Worm (Caenorhabditis elegans): ENCODE data around the gene parg-1.
A peak's percentile ranks its signal among the peaks of the same experiment; 100 is the strongest.

ce11 chrIV:8786654-8787053, 40.6 kb downstream of the parg-1 start, which contains the start of gene C33D9.8:
- TF ChIP-seq skn-1 (tag; optimal IDR thresholded peaks at IDR 0.05) (no peak), ztf-4 (tag; optimal IDR thresholded peaks at IDR 0.05) (no peak), rnt-1 (tag; optimal IDR thresholded peaks at IDR 0.05) (peak; percentile 41), unc-62 (GFP tag; optimal IDR thresholded peaks at IDR 0.05) (no peak), ets-5 (GFP tag; IDR thresholded peaks at IDR 0.05) (no peak), C16A3.4 (tag; optimal IDR thresholded peaks at IDR 0.05) (no peak), irx-1 (tag; optimal IDR thresholded peaks at IDR 0.05) (no peak), lsy-2 (tag; optimal IDR thresholded peaks at IDR 0.05) (peak in 1 of 2 experiments; percentile 31), swsn-7 (tag; optimal IDR thresholded peaks at IDR 0.05) (no peak), vab-15 (tag; optimal IDR thresholded peaks at IDR 0.05) (no peak), mep-1 (tag; optimal IDR thresholded peaks at IDR 0.05) (no peak), grh-1 (GFP tag; IDR thresholded peaks at IDR 0.05) (no peak), aha-1 (tag; optimal IDR thresholded peaks at IDR 0.05) (no peak), zag-1 (tag; optimal IDR thresholded peaks at IDR 0.05) (no peak)

Measured in whole organism, L1 larva.